Worm (Caenorhabditis elegans) whole organism, young adult: ENCODE data around the gene ceh-16.

Source experiments
- F10E7.11 ChIP-seq: sonication (generic microtip); optimal IDR thresholded peaks from 2 replicates; lab custom pipeline; 2017; ENCODE audit warnings: mild to moderate bottlenecking, missing genetic modification characterization, moderate library complexity, missing compliant biosample characterization
- ama-1 ChIP-seq, 3 experiments: fragments of 150-350 bp in 1 of 3; sonication (generic microtip) in 2 of 3; optimal IDR thresholded peaks; 2 replicates each; lab custom pipeline; 2014 to 2018; ENCODE audit warnings: missing biosample characterization in 2 of 3, missing genetic modification characterization in 2 of 3, missing genetic modification reagents in 2 of 3
- attf-3 ChIP-seq: fragments of 200-800 bp; sonication (Bioruptor generic); conservative IDR thresholded peaks from 2 replicates; pipeline ENCODE4 v1.3.6; 2022; ENCODE audit warnings: missing genetic modification reagents, missing genetic modification characterization, missing compliant biosample characterization
- efl-1 ChIP-seq: fragments of 150-350 bp; optimal IDR thresholded peaks from 2 replicates; lab custom pipeline; 2014; ENCODE audit warnings: missing biosample characterization, missing genetic modification reagents, missing genetic modification characterization
- gei-17 ChIP-seq: fragments of 200-800 bp; sonication (Bioruptor generic); optimal IDR thresholded peaks from 2 replicates; lab custom pipeline; 2018; ENCODE audit warnings: mild to moderate bottlenecking, missing genetic modification characterization, missing compliant biosample characterization
- nfyb-1 ChIP-seq: fragments of 200-800 bp; sonication (Bioruptor generic); IDR thresholded peaks from 2 replicates; pipeline ENCODE4 v1.3.6; 2022; ENCODE audit warnings: missing genetic modification reagents, missing genetic modification characterization, missing compliant biosample characterization
- nhr-90 ChIP-seq: sonication (generic microtip); optimal IDR thresholded peaks from 2 replicates; lab custom pipeline; 2016; ENCODE audit warnings: missing genotype, mild to moderate bottlenecking, missing genetic modification characterization, missing compliant biosample characterization
- pbrm-1 ChIP-seq: fragments of 200-800 bp; sonication (Bioruptor generic); IDR thresholded peaks from 2 replicates; pipeline ENCODE4 v1.3.6; 2022; ENCODE audit warnings: missing genetic modification reagents, missing genetic modification characterization, missing compliant biosample characterization
- ztf-28 ChIP-seq: fragments of 200-800 bp; sonication (Bioruptor generic); IDR thresholded peaks from 2 replicates; pipeline ENCODE4 v1.3.6; 2022; ENCODE audit warnings: missing genetic modification reagents, missing genetic modification characterization, missing compliant biosample characterization

DNA sequence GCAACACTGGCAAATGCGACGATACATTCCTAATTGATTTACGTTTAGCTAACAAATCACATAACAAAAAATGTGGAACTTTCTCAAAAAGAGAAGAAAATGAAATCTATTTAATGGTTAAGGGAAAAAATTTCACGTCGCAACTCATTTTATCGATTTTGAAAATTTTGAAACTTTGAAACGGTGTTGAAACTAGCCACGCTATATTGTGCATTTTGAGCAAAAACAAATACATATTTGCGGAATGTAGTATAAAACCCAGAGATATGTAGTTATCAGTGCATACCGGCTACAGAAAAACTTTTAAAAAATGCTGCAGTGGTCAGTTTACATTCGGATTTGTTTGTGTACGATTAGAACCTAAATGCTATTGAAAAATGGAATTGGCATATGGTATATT is 28.9 kb upstream of the ceh-16 start, which contains the start of gene C06E1.7:
- TF ChIP-seq gei-17 (no peak), attf-3 (GFP tag; lab: Robert Waterston, UW) (no peak), nfyb-1 (GFP tag; lab: Robert Waterston, UW) (no peak), nhr-90 (tag; lab: Kevin White, UChicago) (no peak), pbrm-1 (no peak), F10E7.11 (tag; lab: Kevin White, UChicago) (no peak), ztf-28 (no peak), efl-1 (no peak), ama-1 (optimal IDR thresholded peaks at IDR 0.05; lab: Kevin White, UChicago) (no peak), ama-1 (GFP tag; optimal IDR thresholded peaks at IDR 0.05; lab: Kevin White, UChicago) (no peak)
